Worm (Caenorhabditis elegans): ENCODE data around the gene nhr-28.

nhr-28 gene

ce11 chrX:16400897-16401296 is 46.1 kb downstream of the nhr-28 start:
- TF ChIP-seq ceh-36 (tag; optimal IDR thresholded peaks at IDR 0.05): no peak
- no peak for TF ChIP-seq B0310.2 (tag; optimal IDR thresholded peaks at IDR 0.05)
- TF ChIP-seq hnd-1 (tag; optimal IDR thresholded peaks at IDR 0.05): no peak
- no peak for TF ChIP-seq sea-1 (GFP tag; conservative IDR thresholded peaks at IDR 0.05)
- TF ChIP-seq pes-1 (GFP tag; IDR thresholded peaks at IDR 0.05): no peak
- TF ChIP-seq scrt-1 (GFP tag; IDR thresholded peaks at IDR 0.05): no peak
- no peak for TF ChIP-seq flt-1 (GFP tag; IDR thresholded peaks at IDR 0.05)

ce11 chrX:16402303-16402702 is 47.5 kb downstream of the nhr-28 start:
- no peak for TF ChIP-seq tbx-37 (GFP tag; conservative IDR thresholded peaks at IDR 0.05)
- no peak for TF ChIP-seq tbx-11 (GFP tag; IDR thresholded peaks at IDR 0.05)
- no peak for TF ChIP-seq hmg-4 (GFP tag; optimal IDR thresholded peaks at IDR 0.05)
- TF ChIP-seq pes-1 (GFP tag; IDR thresholded peaks at IDR 0.05): no peak
- no peak for TF ChIP-seq ceh-13 (GFP tag; optimal IDR thresholded peaks at IDR 0.05)
- TF ChIP-seq scrt-1 (GFP tag; IDR thresholded peaks at IDR 0.05): no peak
- no peak for TF ChIP-seq hmbx-1 (tag; optimal IDR thresholded peaks at IDR 0.05)
- no peak for TF ChIP-seq B0310.2 (tag; optimal IDR thresholded peaks at IDR 0.05)

ce11 chrX:16402787-16403186 is 48.0 kb downstream of the nhr-28 start:
- TF ChIP-seq ets-7 (tag; optimal IDR thresholded peaks at IDR 0.05) (no peak), ama-1 (optimal IDR thresholded peaks at IDR 0.05) (no peak)

ce11 chrX:16403424-16403823 is 48.6 kb downstream of the nhr-28 start:
- no peak for TF ChIP-seq B0310.2 (tag; optimal IDR thresholded peaks at IDR 0.05)
- no peak for TF ChIP-seq flt-1 (GFP tag; IDR thresholded peaks at IDR 0.05)
- TF ChIP-seq sea-1 (GFP tag; conservative IDR thresholded peaks at IDR 0.05): no peak

ce11 chrX:16404815-16405214 is 50.0 kb downstream of the nhr-28 start:
- TF ChIP-seq ama-1 (optimal IDR thresholded peaks at IDR 0.05) (no peak), pes-1 (GFP tag; IDR thresholded peaks at IDR 0.05) (no peak), B0310.2 (tag; optimal IDR thresholded peaks at IDR 0.05) (no peak), scrt-1 (GFP tag; IDR thresholded peaks at IDR 0.05) (no peak), hmg-4 (GFP tag; optimal IDR thresholded peaks at IDR 0.05) (no peak), ceh-13 (GFP tag; optimal IDR thresholded peaks at IDR 0.05) (no peak), ets-7 (tag; optimal IDR thresholded peaks at IDR 0.05) (no peak), hnd-1 (tag; optimal IDR thresholded peaks at IDR 0.05) (no peak), hmbx-1 (tag; optimal IDR thresholded peaks at IDR 0.05) (no peak), flt-1 (GFP tag; IDR thresholded peaks at IDR 0.05) (no peak), sea-1 (GFP tag; conservative IDR thresholded peaks at IDR 0.05) (no peak), tbx-37 (GFP tag; conservative IDR thresholded peaks at IDR 0.05) (no peak), ceh-36 (tag; optimal IDR thresholded peaks at IDR 0.05) (no peak), F13C5.2 (tag; optimal IDR thresholded peaks at IDR 0.05) (no peak), tra-4 (tag; optimal IDR thresholded peaks at IDR 0.05) (no peak), aly-1 (tag; optimal IDR thresholded peaks at IDR 0.05) (no peak), tbx-11 (GFP tag; IDR thresholded peaks at IDR 0.05) (no peak)

- TF ChIP-seq hmbx-1 (tag; optimal IDR thresholded peaks at IDR 0.05) (no peak), tra-4 (tag; optimal IDR thresholded peaks at IDR 0.05) (no peak), tbx-37 (GFP tag; conservative IDR thresholded peaks at IDR 0.05) (no peak), ceh-13 (GFP tag; optimal IDR thresholded peaks at IDR 0.05) (no peak), ama-1 (optimal IDR thresholded peaks at IDR 0.05) (no peak), aly-1 (tag; optimal IDR thresholded peaks at IDR 0.05) (no peak), tbx-11 (GFP tag; IDR thresholded peaks at IDR 0.05) (no peak), hnd-1 (tag; optimal IDR thresholded peaks at IDR 0.05) (no peak), ceh-36 (tag; optimal IDR thresholded peaks at IDR 0.05) (no peak), flt-1 (GFP tag; IDR thresholded peaks at IDR 0.05) (no peak), scrt-1 (GFP tag; IDR thresholded peaks at IDR 0.05) (no peak), F13C5.2 (tag; optimal IDR thresholded peaks at IDR 0.05) (no peak), hmg-4 (GFP tag; optimal IDR thresholded peaks at IDR 0.05) (no peak)
Measured at ce11 chrX:16406632-16407031, 51.9 kb downstream of the nhr-28 start.

ce11 chrX:16409220-16409619 is 54.4 kb downstream of the nhr-28 start:
- TF ChIP-seq hnd-1 (tag; optimal IDR thresholded peaks at IDR 0.05) (no peak), scrt-1 (GFP tag; IDR thresholded peaks at IDR 0.05) (no peak), ets-7 (tag; optimal IDR thresholded peaks at IDR 0.05) (no peak), tbx-37 (GFP tag; conservative IDR thresholded peaks at IDR 0.05) (no peak)
